Fruit fly (Drosophila melanogaster): ENCODE data around the gene Setd3.

Gene Setd3

dm6 chrX:6968564-6968963, at the start of gene Setd3:
Setd3 (minus strand) TSS chrX:6968750.
- TF ChIP-seq noc (tag; optimal IDR thresholded peaks at IDR 0.05) = no peak

DNA sequence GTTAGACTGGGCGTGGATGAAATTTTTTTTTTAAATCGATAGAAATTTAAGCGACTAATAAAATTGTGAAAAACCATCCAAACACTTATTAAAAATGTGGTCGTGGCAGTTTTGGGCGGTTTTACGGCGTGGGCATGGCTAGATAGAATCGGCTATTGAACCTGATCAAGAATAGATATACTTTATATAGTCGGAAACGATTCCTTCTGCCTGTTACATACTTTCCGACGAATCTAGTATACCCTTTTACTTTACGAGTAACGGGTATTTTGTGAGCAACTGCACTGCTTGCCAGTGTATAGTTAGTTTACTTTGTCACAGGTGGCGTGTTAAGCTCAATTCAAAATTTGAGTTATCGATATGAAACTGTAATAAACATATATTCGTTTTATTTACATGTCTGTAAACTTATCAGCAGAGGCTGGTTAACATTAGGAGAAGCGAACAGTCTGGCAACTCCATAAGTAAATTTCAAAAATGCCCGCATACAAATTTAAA, 46.4 kb upstream of the Setd3 start:
- no peak for TF ChIP-seq noc (tag; optimal IDR thresholded peaks at IDR 0.05)

DNA sequence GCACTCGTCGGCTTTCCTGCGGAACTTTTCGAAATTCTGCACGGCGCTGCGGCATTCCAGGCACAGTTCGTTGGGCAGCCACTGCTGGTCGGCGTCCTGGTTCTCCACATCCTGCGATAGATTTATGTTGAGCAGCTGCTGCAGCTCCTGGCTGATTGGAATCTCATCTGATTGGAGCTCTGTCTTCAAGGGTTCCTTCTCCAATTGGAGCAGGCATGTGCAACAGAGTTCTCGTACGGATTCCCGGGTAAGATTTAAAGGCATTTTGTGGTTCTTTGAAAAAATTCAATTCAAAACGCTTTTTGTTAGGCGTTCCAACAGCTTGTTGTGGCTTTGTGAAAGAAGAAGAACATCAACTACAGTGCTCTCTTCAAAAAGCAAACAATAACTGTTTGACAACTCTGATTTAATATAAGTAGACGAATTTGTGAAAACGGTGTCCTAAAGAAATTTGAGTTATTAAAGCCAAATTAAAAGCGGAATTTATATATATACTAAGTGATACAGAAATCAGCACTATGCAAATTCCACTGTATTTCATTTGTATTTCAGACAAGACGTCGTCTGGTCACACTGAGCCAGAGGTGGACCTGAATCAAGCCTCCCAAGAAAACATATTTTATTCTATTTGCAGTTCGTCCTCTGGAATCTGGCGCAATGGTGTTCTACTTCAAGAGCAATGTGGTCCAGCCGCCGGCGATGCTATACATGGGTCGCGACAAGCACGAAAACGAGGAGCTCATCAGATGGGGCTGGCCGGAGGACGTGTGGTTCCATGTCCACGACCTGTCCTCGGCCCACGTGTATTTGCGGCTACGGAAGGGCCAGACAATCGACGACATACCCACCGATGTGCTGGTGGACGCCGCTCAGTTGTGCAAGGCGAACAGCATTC, 45.0 kb upstream of the Setd3 start, which contains the start of the genes CG3032 and CG4593:
Gene CG3032 (minus strand): TSS at position 562 of the 895 bp plus-strand sequence.
Gene CG4593 (plus strand): TSS at position 568 of the 895 bp plus-strand sequence.
- peak; percentile 75 for TF ChIP-seq noc (tag; optimal IDR thresholded peaks at IDR 0.05)

dm6 chrX:7011063-7011743, 42.7 kb upstream of the Setd3 start, which contains the start of the genes cm, sloth1 and sloth2:
cm (minus strand) TSS chrX:7011145.
sloth1 (plus strand) TSS chrX:7011357.
sloth2 (plus strand) TSS chrX:7011357.
- peak; percentile 85 for TF ChIP-seq noc (tag; optimal IDR thresholded peaks at IDR 0.05)

DNA sequence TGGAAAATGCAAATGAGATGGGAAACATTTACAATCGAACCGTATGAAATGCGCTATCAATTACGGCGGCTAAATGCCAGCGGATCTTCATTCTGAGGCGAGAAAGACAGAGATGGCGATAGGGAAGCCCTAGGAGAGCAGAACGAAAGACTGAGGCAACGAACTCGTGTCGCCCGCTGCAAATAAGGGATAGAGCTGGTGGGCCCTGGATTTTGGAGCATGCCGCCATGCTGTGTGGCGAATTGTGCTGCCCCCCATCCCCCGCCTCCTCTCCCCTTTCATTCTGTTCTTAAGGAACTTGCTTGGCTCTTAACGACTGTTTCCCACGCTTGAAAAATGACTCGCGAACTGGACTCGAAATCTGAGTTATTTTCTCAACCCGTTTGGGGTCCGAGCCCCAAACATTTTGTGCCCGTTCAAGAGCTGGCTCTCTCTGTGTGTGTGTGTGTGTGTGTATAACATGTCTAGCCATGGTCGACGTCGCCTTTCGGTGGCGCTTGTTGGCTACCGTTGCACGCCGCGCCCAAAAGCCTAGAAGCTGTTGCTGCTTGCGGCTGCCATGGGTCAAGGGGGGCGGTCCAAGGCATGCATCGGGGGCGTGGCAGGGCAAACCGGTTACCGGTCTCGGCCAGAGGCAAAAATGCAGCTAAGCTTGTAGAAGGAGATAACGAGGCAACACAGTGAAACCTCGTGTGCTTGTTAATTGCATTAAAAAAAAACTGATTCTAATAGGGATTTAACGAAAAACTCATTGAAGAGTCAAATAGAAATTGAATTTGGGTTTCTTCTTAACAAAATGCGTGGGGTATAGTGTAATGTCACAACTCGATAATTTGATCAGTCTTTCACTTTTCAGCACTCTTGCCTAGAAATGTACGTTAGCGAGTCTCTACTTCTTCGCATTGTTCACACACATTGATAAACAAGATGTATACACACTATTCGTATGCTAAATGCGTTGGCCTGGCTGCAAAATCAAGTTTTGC, 39.8 kb upstream of the Setd3 start:
- TF ChIP-seq noc (tag; optimal IDR thresholded peaks at IDR 0.05) = no peak

DNA sequence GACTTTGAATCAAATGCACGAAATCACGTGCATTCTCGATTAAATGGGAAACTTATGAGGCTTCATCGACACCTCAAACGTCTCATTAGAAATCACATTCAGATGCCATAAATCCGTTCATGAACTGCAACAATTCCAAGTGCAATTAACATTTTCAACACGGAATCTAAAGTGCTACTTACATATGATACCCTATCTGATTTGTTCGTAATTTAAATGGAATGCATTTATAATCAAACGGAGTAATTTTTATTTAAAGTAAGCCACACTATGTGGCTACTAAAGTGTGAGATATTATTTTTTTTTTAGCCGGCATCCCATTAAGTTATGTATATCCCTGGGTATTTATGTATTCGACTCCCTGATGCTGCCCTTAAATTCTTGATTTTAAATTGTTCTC, 39.1 kb upstream of the Setd3 start:
- TF ChIP-seq noc (tag; optimal IDR thresholded peaks at IDR 0.05) = no peak

DNA sequence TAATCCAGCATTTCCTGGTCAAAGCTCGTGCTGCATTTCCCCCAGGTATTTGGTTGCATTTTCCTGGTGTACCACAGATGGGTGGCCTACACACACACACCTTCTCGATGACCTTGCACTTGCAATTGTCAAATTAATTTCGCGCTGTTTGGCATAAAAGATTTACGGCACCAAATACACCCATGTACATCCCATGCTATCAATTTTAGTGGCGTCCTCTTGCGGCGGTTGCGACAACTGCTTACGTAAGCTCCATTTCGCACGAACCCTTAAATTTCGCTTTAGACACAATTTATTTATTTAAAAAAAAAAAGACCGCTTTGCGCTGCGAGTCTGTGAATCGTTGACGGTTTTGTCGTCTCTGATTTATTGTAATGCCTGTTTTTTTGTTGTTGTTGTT, 36.9 kb upstream of the Setd3 start:
- no peak for TF ChIP-seq noc (tag; optimal IDR thresholded peaks at IDR 0.05)

- TF ChIP-seq noc (tag; optimal IDR thresholded peaks at IDR 0.05) = no peak
Measured at dm6 chrX:7004101-7004700, 35.7 kb upstream of the Setd3 start.

- TF ChIP-seq noc (tag; optimal IDR thresholded peaks at IDR 0.05) = peak; percentile 27
Measured at dm6 chrX:7001135-7001769, 32.7 kb upstream of the Setd3 start.

dm6 chrX:7000444-7001134, 32.0 kb upstream of the Setd3 start:
- peak; percentile 54 for TF ChIP-seq noc (tag; optimal IDR thresholded peaks at IDR 0.05)

DNA sequence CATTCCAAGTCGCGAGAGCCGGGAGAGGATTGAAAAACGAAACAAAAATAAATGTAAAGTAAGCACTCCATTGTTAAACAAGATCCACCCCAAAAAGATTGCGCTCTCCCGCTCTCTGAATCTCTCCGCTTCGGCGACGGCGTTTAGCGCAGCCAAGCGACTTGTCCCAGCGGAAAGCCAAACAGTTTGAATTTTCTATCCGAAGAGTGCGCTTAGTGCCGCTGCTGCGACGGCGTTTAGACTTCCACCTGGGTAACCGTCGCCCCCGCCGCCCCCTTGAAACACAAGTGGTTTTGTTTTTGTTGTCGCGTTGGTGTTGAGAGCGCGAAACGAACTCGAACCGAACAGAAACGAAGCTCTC, 29.9 kb upstream of the Setd3 start, which contains the start of gene Inx2:
Gene Inx2 (plus strand): TSS at position 181 of the 361 bp plus-strand sequence.
- peak; percentile 67 for TF ChIP-seq noc (tag; optimal IDR thresholded peaks at IDR 0.05)

DNA sequence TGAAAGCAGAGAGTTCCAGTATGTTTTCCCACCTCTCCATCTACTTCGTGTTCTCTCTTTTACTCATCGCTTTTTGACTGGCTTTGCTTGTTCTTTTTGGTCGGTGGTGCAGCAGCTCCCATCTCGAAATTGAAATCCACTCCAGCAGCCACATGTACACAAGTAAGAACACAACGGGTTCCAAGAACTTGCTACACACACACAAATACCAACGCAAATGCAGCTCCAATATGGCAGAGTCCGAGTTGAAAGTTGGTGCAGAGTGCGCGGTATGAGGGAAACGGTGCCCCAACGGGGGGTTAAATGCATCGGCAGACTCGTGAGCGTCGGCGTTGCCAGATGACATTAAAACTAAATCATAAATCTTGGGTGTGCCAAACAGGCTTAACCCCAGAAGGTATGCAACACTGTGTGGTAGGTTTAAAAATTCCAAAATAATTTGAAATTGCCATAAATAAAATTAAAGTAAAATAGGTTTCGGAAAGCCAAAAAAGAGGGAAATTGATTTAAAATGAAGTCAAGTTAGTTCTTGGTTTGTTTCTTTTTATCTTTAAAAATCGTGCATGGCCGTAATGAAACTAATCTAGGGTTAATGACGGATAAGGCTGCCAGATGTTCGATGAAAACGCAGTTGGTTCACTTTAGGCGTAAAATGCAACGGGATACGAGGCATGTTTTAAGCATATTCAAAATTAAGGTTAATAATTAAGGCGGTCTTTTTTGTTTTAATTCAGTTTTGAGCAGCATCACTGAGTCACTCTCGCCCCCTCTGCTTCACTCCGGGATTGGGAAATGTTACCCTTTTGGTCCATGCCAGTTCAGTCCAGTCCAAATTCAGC, 29.3 kb upstream of the Setd3 start:
- TF ChIP-seq noc (tag; optimal IDR thresholded peaks at IDR 0.05) = no peak
